Fruit fly (Drosophila melanogaster): ENCODE results near the gene CG34177.

The CG34177 gene

dm6 chr2L:4458119-4459056 lies 24.7 kb downstream of the CG34177 start, which contains the start of gene RpL27A (continued):
- TF ChIP-seq CG12659 (GFP tag; optimal IDR thresholded peaks at IDR 0.05) = peak; percentile 92
- TF ChIP-seq dmrt11E (tag; optimal IDR thresholded peaks at IDR 0.05) = peak; percentile 58
- TF ChIP-seq gro (GFP tag; optimal IDR thresholded peaks at IDR 0.05) = peak; percentile 23
- TF ChIP-seq CG30020 (tag; optimal IDR thresholded peaks at IDR 0.05) = peak; percentile 94
- TF ChIP-seq pho (GFP tag; optimal IDR thresholded peaks at IDR 0.05) = peak; percentile 57
- TF ChIP-seq Poxn (GFP tag; IDR thresholded peaks at IDR 0.05) = peak; percentile 37; the same call in 1 of the 2 replicates
- peak; percentile 39 for TF ChIP-seq CG7745 (tag; optimal IDR thresholded peaks at IDR 0.05)
- TF ChIP-seq CG2116 (GFP tag; optimal IDR thresholded peaks at IDR 0.05) = peak; percentile 69
- no peak for TF ChIP-seq Hr39 (optimal IDR thresholded peaks at IDR 0.05)
- TF ChIP-seq dimm (GFP tag; IDR thresholded peaks at IDR 0.05) = peak; percentile 49; the same call in 1 of the 2 replicates
- TF ChIP-seq CG1603 (tag; optimal IDR thresholded peaks at IDR 0.05) = peak; percentile 87
- TF ChIP-seq Antp (GFP tag; optimal IDR thresholded peaks at IDR 0.05) = peak; percentile 49
- no peak for TF ChIP-seq HLH4C (GFP tag; IDR thresholded peaks at IDR 0.05; ENCODE audit: partially characterized antibody)
- peak; percentile 70 for TF ChIP-seq rib (GFP tag; IDR thresholded peaks at IDR 0.05)
- TF ChIP-seq CG3726 (GFP tag; IDR thresholded peaks at IDR 0.05) = 0 out of 3 replicates have a peak, but pooled peaks have one; percentile 44
- TF ChIP-seq CG14710 (tag; optimal IDR thresholded peaks at IDR 0.05) = peak; percentile 79
- TF ChIP-seq Sry-δ (GFP tag; optimal IDR thresholded peaks at IDR 0.05) = peak; percentile 59
- peak; percentile 31 for TF ChIP-seq jumu (GFP tag; optimal IDR thresholded peaks at IDR 0.05)
- TF ChIP-seq CG8290 (GFP tag; optimal IDR thresholded peaks at IDR 0.05) = peak; percentile 68
- peak in 1 of 2 experiments; percentile 94 for TF ChIP-seq CG8290 (tag; optimal IDR thresholded peaks at IDR 0.05)
- TF ChIP-seq salm (tag; optimal IDR thresholded peaks at IDR 0.05) = peak; percentile 51
- no peak for TF ChIP-seq Gsc (GFP tag; IDR thresholded peaks at IDR 0.05)
- peak; percentile 51 for TF ChIP-seq Atf3 (GFP tag; optimal IDR thresholded peaks at IDR 0.05)
- TF ChIP-seq Asciz (GFP tag; optimal IDR thresholded peaks at IDR 0.05) = peak; percentile 79
- peak in 1 of 2 experiments; percentile 54 for TF ChIP-seq insv (GFP tag; optimal IDR thresholded peaks at IDR 0.05)
- no peak for TF ChIP-seq sc (optimal IDR thresholded peaks at IDR 0.05)
- peak; percentile 63 for TF ChIP-seq sc (GFP tag; optimal IDR thresholded peaks at IDR 0.05)
- TF ChIP-seq CG10209 (GFP tag; optimal IDR thresholded peaks at IDR 0.05) = peak; percentile 84
- peak; percentile 75 for TF ChIP-seq CG15269 (tag; optimal IDR thresholded peaks at IDR 0.05)
- TF ChIP-seq TFAM (GFP tag; optimal IDR thresholded peaks at IDR 0.05) = peak; percentile 17
- TF ChIP-seq CG16863 (GFP tag; optimal IDR thresholded peaks at IDR 0.05) = peak; percentile 62
- TF ChIP-seq chn (GFP tag; optimal IDR thresholded peaks at IDR 0.05) = peak; percentile 53
- no peak for TF ChIP-seq aop (GFP tag; IDR thresholded peaks at IDR 0.05)
- TF ChIP-seq odd (GFP tag; optimal IDR thresholded peaks at IDR 0.05) = peak; percentile 85
- TF ChIP-seq Kr (GFP tag; optimal IDR thresholded peaks at IDR 0.05) = no peak
- peak; percentile 80 for TF ChIP-seq fd64A (GFP tag; optimal IDR thresholded peaks at IDR 0.05)
- peak; percentile 73 for TF ChIP-seq scrt (GFP tag; optimal IDR thresholded peaks at IDR 0.05)
- TF ChIP-seq Pdp1 (GFP tag; optimal IDR thresholded peaks at IDR 0.05) = peak; percentile 29 to 62
- peak; percentile 55 for TF ChIP-seq twi (tag; optimal IDR thresholded peaks at IDR 0.05)
- peak; percentile 82 for TF ChIP-seq CG11723 (GFP tag; optimal IDR thresholded peaks at IDR 0.05)
- peak; percentile 32 for TF ChIP-seq CTCF (GFP tag; optimal IDR thresholded peaks at IDR 0.05)
- TF ChIP-seq run (tag; optimal IDR thresholded peaks at IDR 0.05) = peak; percentile 32
- TF ChIP-seq ato (GFP tag; IDR thresholded peaks at IDR 0.05; ENCODE audit: partially characterized antibody) = no peak; the same call in 1 of the 2 replicates
- no peak for TF ChIP-seq hbn (GFP tag; IDR thresholded peaks at IDR 0.05; ENCODE audit: partially characterized antibody)
- TF ChIP-seq CG3281 (GFP tag; optimal IDR thresholded peaks at IDR 0.05) = peak; percentile 81
- TF ChIP-seq chinmo (GFP tag; IDR thresholded peaks at IDR 0.05; ENCODE audit: partially characterized antibody) = 0 out of 4 replicates have a peak, but pooled peaks have one; percentile 44
- TF ChIP-seq lmd (GFP tag; IDR thresholded peaks at IDR 0.05) = peak; percentile 68
- TF ChIP-seq CG8089 (GFP tag; optimal IDR thresholded peaks at IDR 0.05) = peak; percentile 72
- TF ChIP-seq org-1 (GFP tag; optimal IDR thresholded peaks at IDR 0.05) = peak; percentile 73

Data from whole organism, embryonic.